Fruit fly (Drosophila melanogaster) whole organism, embryonic: ENCODE measurements around the gene Rab10.

ENCODE experiments used
- ATbp ChIP-seq: fragments of 200-800 bp; sonication (Bioruptor generic); optimal IDR thresholded peaks from 2 replicates; lab custom pipeline; 2017; ENCODE audit warnings: missing biosample characterization, mild to moderate bottlenecking, missing genetic modification characterization, missing genetic modification reagents
- Ada2b ChIP-seq: fragments of 200-800 bp; sonication (Bioruptor generic); IDR thresholded peaks from 2 replicates; pipeline ENCODE4 v1.3.6; 2022; ENCODE audit warnings: missing biosample characterization, missing genetic modification characterization
- Atf6 ChIP-seq: fragments of 200-800 bp; sonication (Bioruptor generic); IDR thresholded peaks from 2 replicates; pipeline ENCODE4 v1.3.6; 2022; ENCODE audit warnings: missing biosample characterization, missing genetic modification characterization
- Blimp-1 ChIP-seq: fragments of 200-800 bp; sonication (Bioruptor generic); optimal IDR thresholded peaks from 3 replicates; lab custom pipeline; 2018; ENCODE audit warnings: missing biosample characterization, missing genetic modification characterization, mild to moderate bottlenecking, moderate library complexity, missing genetic modification reagents
- CG10147 ChIP-seq: fragments of 200-800 bp; sonication (Bioruptor generic); optimal IDR thresholded peaks from 2 replicates; lab custom pipeline; 2019; ENCODE audit warnings: missing biosample characterization, mild to moderate bottlenecking, missing genetic modification characterization, moderate library complexity
- CG11695 ChIP-seq: fragments of 200-800 bp; sonication (Bioruptor generic); IDR thresholded peaks from 3 replicates; pipeline ENCODE4 v1.3.6; 2022; ENCODE audit warnings: missing biosample characterization, missing genetic modification characterization
- CG12769 ChIP-seq: fragments of 200-800 bp; sonication (Bioruptor generic); optimal IDR thresholded peaks from 2 replicates; lab custom pipeline; 2019; ENCODE audit warnings: missing biosample characterization, mild to moderate bottlenecking, missing genetic modification characterization, moderate library complexity
- CG13624 ChIP-seq: fragments of 200-800 bp; sonication (Bioruptor generic); optimal IDR thresholded peaks from 2 replicates; lab custom pipeline; 2016; ENCODE audit warnings: missing biosample characterization, missing genetic modification characterization
- CG13894 ChIP-seq: fragments of 200-800 bp; sonication (Bioruptor generic); optimal IDR thresholded peaks from 3 replicates; lab custom pipeline; 2018; ENCODE audit warnings: missing biosample characterization, mild to moderate bottlenecking, missing genetic modification characterization, moderate library complexity
- CG16863 ChIP-seq: fragments of 200-800 bp; sonication (Bioruptor generic); optimal IDR thresholded peaks from 3 replicates; lab custom pipeline; 2016; ENCODE audit warnings: missing biosample characterization, missing genetic modification characterization
- CG17612 ChIP-seq: fragments of 200-800 bp; sonication (Bioruptor generic); IDR thresholded peaks from 2 replicates; pipeline ENCODE4 v1.3.6; 2022; ENCODE audit warnings: missing biosample characterization, missing genetic modification characterization
- CG31441 ChIP-seq: fragments of 200-800 bp; sonication (Bioruptor generic); IDR thresholded peaks from 2 replicates; pipeline ENCODE4 v1.3.6; 2022; ENCODE audit warnings: missing biosample characterization, missing genetic modification characterization
- CG3163 ChIP-seq: fragments of 200-800 bp; sonication (Bioruptor generic); optimal IDR thresholded peaks from 3 replicates; lab custom pipeline; 2016; ENCODE audit warnings: missing biosample characterization, missing genetic modification characterization
- CG34422 ChIP-seq: fragments of 200-800 bp; sonication (Bioruptor generic); IDR thresholded peaks from 3 replicates; pipeline ENCODE4 v1.3.6; 2022; ENCODE audit warnings: missing biosample characterization, missing genetic modification characterization
- CG8359 ChIP-seq: fragments of 200-800 bp; sonication (Bioruptor generic); optimal IDR thresholded peaks from 2 replicates; lab custom pipeline; 2017; ENCODE audit warnings: missing biosample characterization, mild to moderate bottlenecking, missing genetic modification characterization, borderline replicate concordance
- Camta ChIP-seq: fragments of 200-800 bp; sonication (Bioruptor generic); optimal IDR thresholded peaks from 2 replicates; lab custom pipeline; 2016; ENCODE audit warnings: missing biosample characterization, missing genetic modification characterization
- Dad ChIP-seq: fragments of 200-800 bp; sonication (Bioruptor generic); optimal IDR thresholded peaks from 3 replicates; lab custom pipeline; 2016; ENCODE audit warnings: missing biosample characterization, missing genetic modification characterization
- Eip74EF ChIP-seq, 2 experiments: fragments of 200-800 bp in 1 of 2; fragments of >200 bp in 1 of 2; sonication (Bioruptor generic) in 1 of 2; optimal IDR thresholded peaks; 2 replicates each; lab custom pipeline; 2017 to 2019; ENCODE audit warnings: missing biosample characterization in 2 of 2, missing genetic modification characterization in 2 of 2, mild to moderate bottlenecking in 1 of 2, moderate library complexity in 1 of 2
- Elba2 ChIP-seq: fragments of 200-800 bp; sonication (Bioruptor generic); optimal IDR thresholded peaks from 3 replicates; lab custom pipeline; 2016; ENCODE audit warnings: missing biosample characterization, missing genetic modification characterization
- Fer2 ChIP-seq: fragments of 200-800 bp; sonication (Bioruptor generic); optimal IDR thresholded peaks from 2 replicates; lab custom pipeline; 2018; ENCODE audit warnings: missing biosample characterization, mild to moderate bottlenecking, missing genetic modification characterization, moderate library complexity
- HLH3B ChIP-seq: fragments of 200-800 bp; sonication (Bioruptor generic); IDR thresholded peaks from 2 replicates; pipeline ENCODE4 v1.3.6; 2022; ENCODE audit warnings: missing biosample characterization, missing genetic modification characterization
- HmgZ ChIP-seq: fragments of 200-800 bp; sonication (Bioruptor generic); optimal IDR thresholded peaks from 2 replicates; lab custom pipeline; 2018; ENCODE audit warnings: missing biosample characterization, mild to moderate bottlenecking, missing genetic modification characterization
- Myb ChIP-seq: fragments of 200-800 bp; sonication (Bioruptor generic); optimal IDR thresholded peaks from 2 replicates; lab custom pipeline; 2016; ENCODE audit warnings: missing biosample characterization, missing genetic modification characterization
- Neu2 ChIP-seq: fragments of 200-800 bp; sonication (Bioruptor generic); optimal IDR thresholded peaks from 3 replicates; lab custom pipeline; 2016; ENCODE audit warnings: missing biosample characterization, missing genetic modification characterization, borderline replicate concordance
- Rfx ChIP-seq: fragments of 200-800 bp; sonication (Bioruptor generic); IDR thresholded peaks from 2 replicates; pipeline ENCODE4 v1.3.6; 2022; ENCODE audit warnings: missing biosample characterization, missing genetic modification characterization
- Sox100B ChIP-seq: fragments of 200-800 bp; sonication (Bioruptor generic); optimal IDR thresholded peaks from 3 replicates; lab custom pipeline; 2018; ENCODE audit warnings: missing biosample characterization, mild to moderate bottlenecking, missing genetic modification characterization
- Sry-δ ChIP-seq: fragments of 200-800 bp; sonication (Bioruptor generic); optimal IDR thresholded peaks from 2 replicates; lab custom pipeline; 2016; ENCODE audit warnings: missing biosample characterization, missing genetic modification characterization
- Vsx1 ChIP-seq: fragments of 200-800 bp; sonication (Bioruptor generic); optimal IDR thresholded peaks from 2 replicates; lab custom pipeline; 2017; ENCODE audit warnings: missing biosample characterization, mild to moderate bottlenecking, missing genetic modification characterization, missing genetic modification reagents
- abd-A ChIP-seq: fragments of 200-800 bp; sonication (Bioruptor generic); optimal IDR thresholded peaks from 3 replicates; lab custom pipeline; 2019; ENCODE audit warnings: missing biosample characterization, mild to moderate bottlenecking, missing genetic modification characterization, moderate library complexity
- aop ChIP-seq: fragments of 200-800 bp; sonication (Bioruptor generic); IDR thresholded peaks from 2 replicates; pipeline ENCODE4 v1.3.6; 2022; ENCODE audit warnings: missing biosample characterization, missing genetic modification characterization
- bowl ChIP-seq: fragments of 200-800 bp; sonication (Bioruptor generic); IDR thresholded peaks from 2 replicates; pipeline ENCODE4 v1.3.6; 2022; ENCODE audit warnings: missing biosample characterization, missing genetic modification characterization
- chinmo ChIP-seq: fragments of 200-800 bp; sonication (Bioruptor generic); IDR thresholded peaks from 4 replicates; pipeline ENCODE4 v1.3.6; 2022; ENCODE audit warnings: missing biosample characterization, missing genetic modification characterization; ENCODE audit not compliant: partially characterized antibody
- crol ChIP-seq: fragments of 200-800 bp; sonication (Bioruptor generic); IDR thresholded peaks from 2 replicates; pipeline ENCODE4 v1.3.6; 2022; ENCODE audit warnings: missing biosample characterization, missing genetic modification characterization
- dpn ChIP-seq, 2 experiments: fragments of 200-800 bp; sonication (Bioruptor generic); optimal IDR thresholded peaks; 3 replicates each; lab custom pipeline; 2016; ENCODE audit warnings: missing biosample characterization in 2 of 2, missing genetic modification characterization in 2 of 2
- gcm2 ChIP-seq: fragments of 200-800 bp; sonication (Bioruptor generic); optimal IDR thresholded peaks from 2 replicates; lab custom pipeline; 2016; ENCODE audit warnings: missing biosample characterization, missing genetic modification characterization
- grau ChIP-seq: fragments of 200-800 bp; optimal IDR thresholded peaks from 3 replicates; lab custom pipeline; 2019; ENCODE audit warnings: missing biosample characterization, mild to moderate bottlenecking, missing genetic modification characterization, moderate library complexity
- grn ChIP-seq: fragments of 200-800 bp; sonication (Bioruptor generic); optimal IDR thresholded peaks from 3 replicates; lab custom pipeline; 2017; ENCODE audit warnings: missing biosample characterization, missing genetic modification characterization
- h ChIP-seq: fragments of >200 bp; optimal IDR thresholded peaks from 2 replicates; lab custom pipeline; 2017
- kni ChIP-seq: fragments of 200-800 bp; sonication (Bioruptor generic); optimal IDR thresholded peaks from 3 replicates; lab custom pipeline; 2017; ENCODE audit warnings: mild to moderate bottlenecking, missing biosample characterization, missing genetic modification reagents, missing genetic modification characterization
- onecut ChIP-seq: fragments of 200-800 bp; sonication (Bioruptor generic); IDR thresholded peaks from 2 replicates; pipeline ENCODE4 v1.3.6; 2022; ENCODE audit warnings: missing biosample characterization, missing genetic modification characterization
- p53 ChIP-seq: fragments of 200-800 bp; sonication (Bioruptor generic); optimal IDR thresholded peaks from 2 replicates; lab custom pipeline; 2016; ENCODE audit warnings: missing biosample characterization, missing genetic modification characterization
- sd ChIP-seq: fragments of 200-800 bp; sonication (Bioruptor generic); optimal IDR thresholded peaks from 3 replicates; lab custom pipeline; 2018; ENCODE audit warnings: missing biosample characterization, mild to moderate bottlenecking, missing genetic modification characterization, moderate library complexity
- sens ChIP-seq: fragments of 200-800 bp; sonication (Bioruptor generic); peaks from one replicate; lab custom pipeline; 2016; ENCODE audit warnings: missing biosample characterization, missing genetic modification characterization
- seq ChIP-seq: fragments of 200-800 bp; sonication (Bioruptor generic); IDR thresholded peaks from 2 replicates; pipeline ENCODE4 v1.3.6; 2022; ENCODE audit warnings: missing biosample characterization, missing genetic modification characterization
- slp2 ChIP-seq: fragments of 200-800 bp; sonication (Bioruptor generic); optimal IDR thresholded peaks from 2 replicates; lab custom pipeline; 2016; ENCODE audit warnings: missing biosample characterization, missing genetic modification characterization
- sna ChIP-seq: fragments of 200-800 bp; sonication (Bioruptor generic); IDR thresholded peaks from 2 replicates; pipeline ENCODE4 v1.3.6; 2022; ENCODE audit warnings: missing biosample characterization, missing genetic modification characterization; ENCODE audit not compliant: partially characterized antibody
- stc ChIP-seq: fragments of 200-800 bp; sonication (Bioruptor generic); IDR thresholded peaks from 2 replicates; pipeline ENCODE4 v1.3.6; 2022; ENCODE audit warnings: missing biosample characterization, missing genetic modification characterization
- tll ChIP-seq, 2 experiments: fragments of 200-800 bp in 1 of 2; fragments of >200 bp in 1 of 2; sonication (Bioruptor generic) in 1 of 2; optimal IDR thresholded peaks; 2 replicates each; lab custom pipeline; 2017 to 2019; ENCODE audit warnings: missing biosample characterization in 2 of 2, missing genetic modification characterization in 2 of 2, mild to moderate bottlenecking in 1 of 2, moderate library complexity in 1 of 2
- vnd ChIP-seq: fragments of 200-800 bp; sonication (Bioruptor generic); IDR thresholded peaks from 3 replicates; pipeline ENCODE4 v1.3.6; 2022; ENCODE audit warnings: missing biosample characterization, missing genetic modification characterization; ENCODE audit not compliant: partially characterized antibody
- vvl ChIP-seq: fragments of 200-800 bp; sonication (Bioruptor generic); IDR thresholded peaks from 2 replicates; pipeline ENCODE4 v1.3.6; 2022; ENCODE audit warnings: missing biosample characterization, missing genetic modification characterization

Rab10 gene

DNA sequence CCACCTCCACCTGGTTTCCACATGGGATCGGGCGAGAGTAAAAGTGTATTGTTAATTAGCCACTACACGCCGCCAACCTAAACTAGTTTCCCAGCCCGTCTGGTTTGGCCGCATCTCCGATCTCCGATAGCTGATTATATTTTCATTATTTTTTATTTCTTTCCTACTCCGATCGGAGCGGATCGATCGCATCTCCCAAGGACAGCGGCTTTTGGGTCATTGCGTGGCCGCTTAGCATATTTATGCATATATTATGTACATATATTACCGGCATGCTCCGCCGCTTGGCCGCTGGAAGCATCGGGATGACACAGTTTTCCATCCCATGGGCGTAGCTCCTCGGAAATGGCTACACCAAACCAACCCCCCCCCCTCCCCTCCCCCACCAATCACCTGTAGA is 13.2 kb upstream of the Rab10 start:
- TF ChIP-seq Myb (GFP tag; lab: Kevin White, UChicago) (no peak), ATbp (GFP tag; lab: Kevin White, UChicago) (no peak), p53 (no peak), Eip74EF (GFP tag; optimal IDR thresholded peaks at IDR 0.05; lab: Kevin White, UChicago) (no peak), Camta (GFP tag; lab: Kevin White, UChicago) (no peak), Atf6 (GFP tag; lab: Robert Waterston, UW) (no peak), onecut (GFP tag; lab: Robert Waterston, UW) (peak; percentile 40; the same call in 1 of the 2 replicates), gcm2 (GFP tag; lab: Kevin White, UChicago) (no peak), CG3163 (GFP tag; lab: Kevin White, UChicago) (no peak), seq (GFP tag; lab: Robert Waterston, UW) (no peak), sna (no peak), tll (GFP tag; optimal IDR thresholded peaks at IDR 0.05; lab: Kevin White, UChicago) (no peak), CG16863 (GFP tag; lab: Kevin White, UChicago) (no peak), Vsx1 (GFP tag; lab: Kevin White, UChicago) (peak; percentile 47), sens (GFP tag; lab: Kevin White, UChicago) (no peak), Sry-δ (no peak), CG13624 (no peak), h (lab: Kevin White, UChicago) (no peak), Dad (no peak), Neu2 (GFP tag; lab: Kevin White, UChicago) (no peak), grn (GFP tag; lab: Kevin White, UChicago) (peak; percentile 82), CG13894 (tag; lab: Kevin White, UChicago) (peak; percentile 94), CG10147 (GFP tag; lab: Kevin White, UChicago) (no peak), Ada2b (GFP tag; lab: Robert Waterston, UW) (no peak), abd-A (tag; lab: Kevin White, UChicago) (peak; percentile 91), Sox100B (GFP tag; lab: Kevin White, UChicago) (no peak), CG17612 (GFP tag; lab: Robert Waterston, UW) (no peak), Blimp-1 (GFP tag; lab: Kevin White, UChicago) (peak; percentile 80), HmgZ (tag; lab: Kevin White, UChicago) (no peak), Fer2 (tag; lab: Kevin White, UChicago) (no peak), sd (peak; percentile 2), slp2 (GFP tag; lab: Kevin White, UChicago) (no peak), CG11695 (no peak), aop (GFP tag; lab: Robert Waterston, UW) (no peak), CG12769 (tag; lab: Kevin White, UChicago) (peak; percentile 89), HLH3B (GFP tag; lab: Robert Waterston, UW) (no peak), kni (GFP tag; lab: Kevin White, UChicago) (peak; percentile 8), bowl (GFP tag; lab: Robert Waterston, UW) (no peak), dpn (GFP tag; optimal IDR thresholded peaks at IDR 0.05; lab: Kevin White, UChicago) (no peak), Elba2 (GFP tag; lab: Kevin White, UChicago) (no peak), CG34422 (GFP tag; lab: Robert Waterston, UW) (no peak), Rfx (GFP tag; lab: Robert Waterston, UW) (no peak), chinmo (GFP tag; lab: Robert Waterston, UW) (peak; percentile 82; the same call in 2 of the 4 replicates), vnd (no peak), stc (GFP tag; lab: Robert Waterston, UW) (no peak), vvl (GFP tag; lab: Robert Waterston, UW) (peak; percentile 96), CG31441 (GFP tag; lab: Robert Waterston, UW) (no peak), grau (tag; lab: Kevin White, UChicago) (no peak), crol (GFP tag; lab: Robert Waterston, UW) (peak; percentile 64), CG8359 (GFP tag; lab: Kevin White, UChicago) (no peak)
